Comparison of ENCODE assay signal across 2 worm cellular contexts in the genomic region with DNA sequence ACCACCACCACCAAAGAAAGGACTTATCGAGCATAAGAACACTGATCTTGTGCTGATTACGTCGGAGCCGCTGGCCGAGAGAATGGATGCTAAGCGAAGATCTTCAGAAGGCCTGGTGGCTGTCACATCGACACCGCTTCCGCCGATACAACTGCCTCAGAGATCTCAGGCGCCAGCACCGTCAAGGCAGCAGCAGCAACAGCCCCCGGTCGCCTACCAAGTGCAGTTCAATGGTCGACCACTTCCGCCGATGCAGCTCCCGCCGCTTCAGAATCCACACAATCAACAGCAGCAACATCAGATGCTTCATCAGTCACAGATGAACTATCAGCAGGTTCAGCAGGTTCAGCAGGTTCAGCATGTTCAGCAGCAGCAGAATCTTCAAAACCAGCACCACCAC.
A peak's percentile ranks its signal among the peaks of the same experiment; 100 is the strongest.
TF ChIP-seq lines count a peak whose summit lies in the region.

No protein-coding gene starts in this region.

TF ChIP-seq in whole organism, L4 larva, 104 proteins besides CTCF, POLR2A, EP300 and RAD21:
- TF ChIP-seq mes-2 (tag; optimal IDR thresholded peaks at IDR 0.05; lab: Kevin White, UChicago; ENCODE audit: poor library complexity, severe bottlenecking) = no peak
- no peak for TF ChIP-seq nhr-6 (tag; optimal IDR thresholded peaks at IDR 0.05; lab: Kevin White, UChicago)
- no peak for TF ChIP-seq lin-38 (GFP tag; IDR thresholded peaks at IDR 0.05; lab: Robert Waterston, UW)
- no peak for TF ChIP-seq ces-1 (GFP tag; optimal IDR thresholded peaks at IDR 0.05; lab: Kevin White, UChicago)
- TF ChIP-seq ceh-20 (GFP tag; IDR thresholded peaks at IDR 0.05; lab: Robert Waterston, UW) = no peak
- TF ChIP-seq set-16 (GFP tag; IDR thresholded peaks at IDR 0.05; lab: Robert Waterston, UW) = peak; percentile 69
- no peak for TF ChIP-seq mxl-3 (GFP tag; optimal IDR thresholded peaks at IDR 0.05; lab: Kevin White, UChicago)
- no peak for TF ChIP-seq duxl-1 (tag; optimal IDR thresholded peaks at IDR 0.05; lab: Kevin White, UChicago; ENCODE audit: poor library complexity)
- TF ChIP-seq spr-3 (GFP tag; optimal IDR thresholded peaks at IDR 0.05; lab: Kevin White, UChicago) = no peak
- TF ChIP-seq aha-1 (tag; lab: Kevin White, UChicago) = peak; percentile 45
- TF ChIP-seq tag-97 (GFP tag; IDR thresholded peaks at IDR 0.05; lab: Robert Waterston, UW) = no peak
- no peak for TF ChIP-seq cey-2 (tag; optimal IDR thresholded peaks at IDR 0.05; lab: Kevin White, UChicago; ENCODE audit: borderline replicate concordance, insufficient read depth)
- TF ChIP-seq lir-3 (tag; optimal IDR thresholded peaks at IDR 0.05; lab: Kevin White, UChicago) = no peak

TF ChIP-seq in whole organism, young adult, 124 proteins besides CTCF, POLR2A, EP300 and RAD21:
- TF ChIP-seq chd-7 (tag; optimal IDR thresholded peaks at IDR 0.05; lab: Kevin White, UChicago) (no peak), egrh-3 (GFP tag; IDR thresholded peaks at IDR 0.05; lab: Robert Waterston, UW) (peak; percentile 57; the same call in 1 of the 2 replicates), ekl-4 (GFP tag; IDR thresholded peaks at IDR 0.05; lab: Robert Waterston, UW) (no peak)
TF ChIP-seq in whole organism, young adult: peak in this region for 1.
